Worm (Caenorhabditis elegans) whole organism, midembryonic: ENCODE data around the gene fbn-1.

ENCODE experiments used
- T22C8.4 ChIP-seq: fragments of 200-800 bp; sonication (Bioruptor generic); IDR thresholded peaks from 2 replicates; pipeline ENCODE4 v1.3.6; 2022; ENCODE audit warnings: missing genetic modification characterization, missing compliant biosample characterization
- cog-1 ChIP-seq: sonication (generic microtip); optimal IDR thresholded peaks from 2 replicates; lab custom pipeline; 2016; ENCODE audit warnings: missing genetic modification characterization, missing compliant biosample characterization
- flt-1 ChIP-seq: fragments of 200-800 bp; sonication (Bioruptor generic); IDR thresholded peaks from 2 replicates; pipeline ENCODE4 v1.3.6; 2022; ENCODE audit warnings: missing genetic modification characterization, missing compliant biosample characterization
- klf-2 ChIP-seq: fragments of 200-800 bp; sonication (Bioruptor generic); conservative IDR thresholded peaks from 2 replicates; pipeline ENCODE4 v1.3.6; 2022; ENCODE audit warnings: missing genetic modification reagents, missing genetic modification characterization, missing compliant biosample characterization
- med-1 ChIP-seq: sonication (generic microtip); optimal IDR thresholded peaks from 2 replicates; lab custom pipeline; 2017; ENCODE audit warnings: missing genetic modification characterization, mild to moderate bottlenecking, missing compliant biosample characterization, antibody characterized with exemption, missing genetic modification reagents; ENCODE audit not compliant: insufficient read depth
- ref-1 ChIP-seq: fragments of 200-800 bp; sonication (Bioruptor generic); conservative IDR thresholded peaks from 2 replicates; pipeline ENCODE4 v1.3.6; 2022; ENCODE audit warnings: missing genetic modification reagents, missing genetic modification characterization, missing compliant biosample characterization
- tab-1 ChIP-seq: fragments of 200-800 bp; sonication (Bioruptor generic); IDR thresholded peaks from 2 replicates; pipeline ENCODE4 v1.3.6; 2022; ENCODE audit warnings: missing genetic modification characterization, missing compliant biosample characterization
- ztf-23 ChIP-seq: fragments of 200-800 bp; sonication (Bioruptor generic); IDR thresholded peaks from 2 replicates; pipeline ENCODE4 v1.3.6; 2022; ENCODE audit warnings: missing genetic modification reagents, missing genetic modification characterization, missing compliant biosample characterization
- ztf-29 ChIP-seq: fragments of 200-800 bp; sonication (Bioruptor generic); IDR thresholded peaks from 2 replicates; pipeline ENCODE4 v1.3.6; 2022; ENCODE audit warnings: missing genetic modification reagents, missing genetic modification characterization, missing compliant biosample characterization

Gene fbn-1

ce11 chrIII:7643902-7644641 is 18.9 kb downstream of the fbn-1 start:
- TF ChIP-seq tab-1 (no peak), ref-1 (GFP tag; lab: Robert Waterston, UW) (no peak), med-1 (GFP tag; lab: Kevin White, UChicago) (no peak), T22C8.4 (GFP tag; lab: Robert Waterston, UW) (no peak), klf-2 (GFP tag; lab: Robert Waterston, UW) (no peak), cog-1 (tag; lab: Kevin White, UChicago) (no peak), ztf-29 (GFP tag; lab: Robert Waterston, UW) (no peak), flt-1 (GFP tag; lab: Robert Waterston, UW) (no peak), ztf-23 (GFP tag; lab: Robert Waterston, UW) (no peak)

- TF ChIP-seq ztf-23 (GFP tag; lab: Robert Waterston, UW) (no peak), T22C8.4 (GFP tag; lab: Robert Waterston, UW) (no peak)
Observed at ce11 chrIII:7645075-7645474, 19.9 kb downstream of the fbn-1 start.

- no peak for TF ChIP-seq cog-1 (tag; lab: Kevin White, UChicago)
- no peak for TF ChIP-seq ztf-23 (GFP tag; lab: Robert Waterston, UW)
- TF ChIP-seq T22C8.4 (GFP tag; lab: Robert Waterston, UW): no peak
- TF ChIP-seq ref-1 (GFP tag; lab: Robert Waterston, UW): no peak
- TF ChIP-seq med-1 (GFP tag; lab: Kevin White, UChicago): no peak
- TF ChIP-seq tab-1: no peak
- TF ChIP-seq ztf-29 (GFP tag; lab: Robert Waterston, UW): no peak
- TF ChIP-seq flt-1 (GFP tag; lab: Robert Waterston, UW): no peak
- no peak for TF ChIP-seq klf-2 (GFP tag; lab: Robert Waterston, UW)
Observed at ce11 chrIII:7648841-7649240, 23.7 kb downstream of the fbn-1 start.

ce11 chrIII:7655498-7655897 is 30.3 kb downstream of the fbn-1 start:
- TF ChIP-seq flt-1 (GFP tag; lab: Robert Waterston, UW) (peak; percentile 50; the same call in 1 of the 2 replicates), tab-1 (no peak)

ce11 chrIII:7655932-7656331 is 30.7 kb downstream of the fbn-1 start, which contains the start of gene baz-2:
Gene baz-2, minus strand, starts transcription at chrIII:7656032.
- TF ChIP-seq klf-2 (GFP tag; lab: Robert Waterston, UW) (no peak), cog-1 (tag; lab: Kevin White, UChicago) (no peak), med-1 (GFP tag; lab: Kevin White, UChicago) (no peak)

ce11 chrIII:7656474-7656873 is 31.3 kb downstream of the fbn-1 start, which contains the start of gene ZK783.7:
Gene ZK783.7, plus strand, starts transcription at chrIII:7656719.
- TF ChIP-seq flt-1 (GFP tag; lab: Robert Waterston, UW) (0 out of 2 replicates have a peak, but pooled peaks have one; percentile 40), tab-1 (no peak), T22C8.4 (GFP tag; lab: Robert Waterston, UW) (no peak), ztf-23 (GFP tag; lab: Robert Waterston, UW) (0 out of 2 replicates have a peak, but pooled peaks have one; percentile 16), med-1 (GFP tag; lab: Kevin White, UChicago) (no peak)

- TF ChIP-seq ref-1 (GFP tag; lab: Robert Waterston, UW) (no peak), cog-1 (tag; lab: Kevin White, UChicago) (no peak), klf-2 (GFP tag; lab: Robert Waterston, UW) (no peak), med-1 (GFP tag; lab: Kevin White, UChicago) (no peak), tab-1 (0 out of 2 replicates have a peak, but pooled peaks have one; percentile 63), T22C8.4 (GFP tag; lab: Robert Waterston, UW) (no peak), ztf-23 (GFP tag; lab: Robert Waterston, UW) (no peak), ztf-29 (GFP tag; lab: Robert Waterston, UW) (no peak), flt-1 (GFP tag; lab: Robert Waterston, UW) (peak; percentile 83)
Observed at ce11 chrIII:7659440-7659839, 34.3 kb downstream of the fbn-1 start.

- no peak for TF ChIP-seq flt-1 (GFP tag; lab: Robert Waterston, UW)
- TF ChIP-seq ztf-29 (GFP tag; lab: Robert Waterston, UW): no peak
- TF ChIP-seq cog-1 (tag; lab: Kevin White, UChicago): no peak
- no peak for TF ChIP-seq tab-1
- no peak for TF ChIP-seq klf-2 (GFP tag; lab: Robert Waterston, UW)
- TF ChIP-seq T22C8.4 (GFP tag; lab: Robert Waterston, UW): no peak
- TF ChIP-seq med-1 (GFP tag; lab: Kevin White, UChicago): no peak
- no peak for TF ChIP-seq ztf-23 (GFP tag; lab: Robert Waterston, UW)
Observed at ce11 chrIII:7661162-7661561, 36.0 kb downstream of the fbn-1 start.

ce11 chrIII:7661978-7662377 is 36.8 kb downstream of the fbn-1 start, which contains the start of gene lido-18:
Gene lido-18, plus strand, starts transcription at chrIII:7662278.
- TF ChIP-seq cog-1 (tag; lab: Kevin White, UChicago) (no peak), klf-2 (GFP tag; lab: Robert Waterston, UW) (no peak), tab-1 (no peak), med-1 (GFP tag; lab: Kevin White, UChicago) (no peak)

- TF ChIP-seq cog-1 (tag; lab: Kevin White, UChicago) (no peak), T22C8.4 (GFP tag; lab: Robert Waterston, UW) (no peak), tab-1 (no peak), ztf-23 (GFP tag; lab: Robert Waterston, UW) (no peak), ztf-29 (GFP tag; lab: Robert Waterston, UW) (no peak), klf-2 (GFP tag; lab: Robert Waterston, UW) (no peak), flt-1 (GFP tag; lab: Robert Waterston, UW) (no peak), ref-1 (GFP tag; lab: Robert Waterston, UW) (no peak), med-1 (GFP tag; lab: Kevin White, UChicago) (no peak)
Observed at ce11 chrIII:7665928-7666327, 40.7 kb downstream of the fbn-1 start.
